Worm (Caenorhabditis elegans): ENCODE measurements around the gene F49C12.9.
"Not testable (repeated sequence)": the region's sequence is repeated elsewhere in the genome, so short reads cannot be mapped to it uniquely, and the experiment has no call there.

F49C12.9 gene

DNA sequence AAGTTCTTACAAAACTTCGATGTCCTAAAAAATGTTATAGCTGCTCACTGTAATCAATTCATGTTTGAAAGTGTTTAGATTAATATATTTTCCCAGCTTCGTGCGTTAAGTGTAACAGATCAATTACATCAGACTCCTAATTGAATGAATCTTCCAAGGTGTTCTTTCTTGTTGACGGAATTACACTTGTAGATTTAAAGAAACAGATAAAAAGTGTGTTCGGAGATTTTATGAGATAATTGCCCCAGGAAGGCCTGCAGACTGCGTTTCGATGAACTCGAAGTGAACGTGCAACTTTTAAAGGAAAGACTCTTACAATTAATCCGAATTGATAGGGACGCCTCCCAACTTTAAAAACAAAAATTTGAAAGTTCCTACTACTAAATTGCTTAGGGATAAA lies 26.4 kb downstream of the F49C12.9 start:
- TF ChIP-seq ets-4 (GFP tag; optimal IDR thresholded peaks at IDR 0.05) (no peak), nfya-2 (GFP tag; IDR thresholded peaks at IDR 0.05) (no peak), egrh-3 (GFP tag; IDR thresholded peaks at IDR 0.05) (no peak), hmg-20 (GFP tag; IDR thresholded peaks at IDR 0.05) (no peak), ceh-58 (GFP tag; IDR thresholded peaks at IDR 0.05) (no peak), lag-1 (GFP tag; IDR thresholded peaks at IDR 0.05) (no peak), zfh-2 (GFP tag; conservative IDR thresholded peaks at IDR 0.05) (no peak), Y95B8A.8 (GFP tag; IDR thresholded peaks at IDR 0.05) (no peak), egl-44 (GFP tag; IDR thresholded peaks at IDR 0.05) (no peak), hsf-1 (GFP tag; IDR thresholded peaks at IDR 0.05) (no peak), lin-35 (GFP tag; optimal IDR thresholded peaks at IDR 0.05) (no peak), mes-4 (tag; optimal IDR thresholded peaks at IDR 0.05) (no peak), cebp-1 (GFP tag; IDR thresholded peaks at IDR 0.05) (no peak), cebp-1 (tag; optimal IDR thresholded peaks at IDR 0.05) (no peak)

DNA sequence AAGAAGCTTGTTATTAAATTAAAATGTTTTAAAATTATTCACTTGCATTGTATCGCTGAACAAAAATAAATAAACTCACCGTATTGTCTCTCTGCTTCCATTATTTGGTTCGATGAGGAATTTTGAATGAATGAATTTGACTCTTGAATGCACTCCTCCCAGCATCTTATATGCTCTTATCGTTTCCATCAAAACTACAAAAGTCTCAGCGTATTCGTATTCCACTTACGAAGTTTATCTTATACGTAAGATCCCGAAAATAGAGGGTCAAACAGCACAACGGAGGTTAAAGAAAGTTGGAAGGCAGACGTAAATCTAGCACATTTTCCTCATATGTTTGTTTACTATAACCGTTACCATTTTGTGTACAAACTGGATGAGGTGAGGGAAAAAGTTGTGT lies 29.7 kb downstream of the F49C12.9 start, which contains the start of gene nhr-267:
Gene nhr-267, minus strand, starts transcription at position 101 of the 400 bp plus-strand sequence.
- not testable (repeated sequence) for TF ChIP-seq ceh-40 (GFP tag; IDR thresholded peaks at IDR 0.05); F33H1.4 (GFP tag; IDR thresholded peaks at IDR 0.05); nfya-1 (tag; optimal IDR thresholded peaks at IDR 0.05; ENCODE audit: borderline replicate concordance, insufficient read depth)

DNA sequence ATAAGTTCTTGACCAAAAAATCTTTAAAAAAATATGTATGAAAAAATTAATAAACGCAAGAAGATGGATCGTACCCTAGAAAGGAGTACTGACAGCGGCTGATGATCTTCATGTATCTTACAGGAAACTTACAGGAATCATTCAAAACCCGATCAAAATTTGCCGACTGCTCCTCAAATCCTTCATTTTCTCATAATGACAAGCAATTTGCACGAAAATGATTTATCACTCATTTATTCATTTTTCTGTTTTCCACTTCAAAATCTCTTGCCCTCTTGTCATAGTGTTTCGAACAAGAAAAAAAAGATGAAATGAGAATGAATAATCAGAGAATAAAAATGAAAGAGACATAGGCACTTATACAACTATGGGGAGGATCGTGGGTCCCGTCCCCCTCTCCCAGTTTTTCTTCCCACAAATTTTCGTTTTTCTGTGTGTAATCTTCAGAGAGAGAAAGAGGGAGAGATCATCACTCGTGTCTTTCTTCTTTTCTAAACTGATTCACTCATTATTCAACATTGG lies 41.9 kb downstream of the F49C12.9 start, which contains the start of gene nmy-3:
Gene nmy-3, plus strand, starts transcription at position 472 of the 522 bp plus-strand sequence.
- TF ChIP-seq B0261.1 (tag; optimal IDR thresholded peaks at IDR 0.05): no peak
- no peak for TF ChIP-seq fkh-3 (tag; optimal IDR thresholded peaks at IDR 0.05)

DNA sequence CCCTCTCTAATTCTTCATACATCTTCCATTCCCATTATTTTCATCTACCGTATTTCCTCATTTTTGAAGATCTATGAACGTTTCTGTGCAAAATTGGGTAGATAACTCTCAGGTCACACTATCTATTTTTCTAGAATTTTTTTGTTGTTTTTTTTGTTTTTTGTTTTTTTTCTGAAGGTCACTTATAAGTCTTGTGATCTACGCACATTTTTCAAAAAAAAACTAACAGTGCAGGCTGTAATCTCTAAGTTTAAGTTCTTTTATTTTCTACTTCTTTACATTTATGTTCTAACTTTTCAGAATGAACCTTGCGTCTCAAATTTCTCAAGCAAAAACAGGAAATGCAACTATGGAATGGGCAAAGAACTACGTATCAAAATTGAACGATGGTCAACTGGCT lies 46.2 kb downstream of the F49C12.9 start, which contains the start of gene flh-3:
Gene flh-3, plus strand, starts transcription at position 301 of the 400 bp plus-strand sequence.
- TF ChIP-seq F49E8.2 (tag; optimal IDR thresholded peaks at IDR 0.05; ENCODE audit: insufficient read depth): no peak
- TF ChIP-seq nfyb-1 (GFP tag; IDR thresholded peaks at IDR 0.05): no peak

DNA sequence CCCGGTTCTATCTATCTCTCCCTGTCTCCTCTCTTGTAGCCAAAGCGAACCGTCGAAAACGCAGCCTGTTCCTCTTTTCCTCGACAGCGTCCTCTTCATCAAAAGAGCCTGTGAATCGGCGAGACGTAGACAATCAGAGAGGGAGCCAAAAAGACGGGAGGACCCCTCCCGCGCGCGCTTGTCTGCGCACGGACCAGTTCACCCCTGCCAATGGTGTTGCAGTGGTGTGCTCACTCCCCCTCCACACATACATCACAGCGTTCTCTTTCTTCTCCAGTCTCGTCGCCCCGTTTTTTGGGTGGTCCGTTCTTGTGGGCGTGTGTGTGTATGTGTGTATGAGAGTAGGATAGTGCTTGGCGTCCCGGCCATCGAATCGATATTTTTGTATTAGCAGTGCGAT lies 47.1 kb downstream of the F49C12.9 start:
- no peak for TF ChIP-seq akir-1 (GFP tag; optimal IDR thresholded peaks at IDR 0.05)
- TF ChIP-seq ztf-28 (GFP tag; IDR thresholded peaks at IDR 0.05): no peak
- peak; percentile 65; the same call in 1 of the 2 replicates for TF ChIP-seq egrh-3 (GFP tag; IDR thresholded peaks at IDR 0.05)
- TF ChIP-seq ceh-100 (GFP tag; IDR thresholded peaks at IDR 0.05): no peak
- no peak for TF ChIP-seq hrde-1 (tag; optimal IDR thresholded peaks at IDR 0.05; ENCODE audit: borderline replicate concordance)
- no peak for TF ChIP-seq F33H1.4 (GFP tag; IDR thresholded peaks at IDR 0.05)
- TF ChIP-seq repo-1 (tag; optimal IDR thresholded peaks at IDR 0.05): no peak
- no peak for TF ChIP-seq snpc-3.4 (tag; optimal IDR thresholded peaks at IDR 0.05)
- no peak for TF ChIP-seq aptf-3 (GFP tag; IDR thresholded peaks at IDR 0.05)
- no peak for TF ChIP-seq F57A8.1 (GFP tag; optimal IDR thresholded peaks at IDR 0.05)
- no peak for TF ChIP-seq ceh-79 (tag; optimal IDR thresholded peaks at IDR 0.05)
- TF ChIP-seq B0035.1 (tag; optimal IDR thresholded peaks at IDR 0.05): no peak
- no peak for TF ChIP-seq him-1 (tag; optimal IDR thresholded peaks at IDR 0.05)
- TF ChIP-seq lir-1 (GFP tag; conservative IDR thresholded peaks at IDR 0.05): no peak
- TF ChIP-seq sea-2 (GFP tag; IDR thresholded peaks at IDR 0.05): no peak
- no peak for TF ChIP-seq dpff-1 (tag; optimal IDR thresholded peaks at IDR 0.05)
- TF ChIP-seq lag-1 (GFP tag; IDR thresholded peaks at IDR 0.05): no peak
- TF ChIP-seq mel-28 (tag; optimal IDR thresholded peaks at IDR 0.05; ENCODE audit: borderline replicate concordance): no peak
- no peak for TF ChIP-seq attf-5 (GFP tag; optimal IDR thresholded peaks at IDR 0.05)
- TF ChIP-seq ztf-18 (tag; optimal IDR thresholded peaks at IDR 0.05): no peak
- TF ChIP-seq cebp-2 (GFP tag; IDR thresholded peaks at IDR 0.05): no peak
- TF ChIP-seq mes-4 (tag; optimal IDR thresholded peaks at IDR 0.05): no peak
- 0 out of 2 replicates have a peak, but pooled peaks have one; percentile 25 for TF ChIP-seq C17E4.6 (GFP tag; IDR thresholded peaks at IDR 0.05)
- TF ChIP-seq nhr-179 (tag; optimal IDR thresholded peaks at IDR 0.05): no peak
- peak; percentile 35; the same call in 1 of the 2 replicates for TF ChIP-seq hmg-1.2 (GFP tag; IDR thresholded peaks at IDR 0.05)
